Worm (Caenorhabditis elegans) whole organism, L4 larva: ENCODE results near the gene F14B8.6.
A peak's percentile ranks its signal among the peaks of the same experiment; 100 is the strongest.

Experiments
- F37D6.2 ChIP-seq: sonication (generic microtip); optimal IDR thresholded peaks from 2 replicates; lab custom pipeline; 2016; ENCODE audit warnings: mild to moderate bottlenecking, missing genetic modification characterization, missing compliant biosample characterization
- F44E2.7 ChIP-seq: fragments of 200-800 bp; sonication (Bioruptor generic); IDR thresholded peaks from 2 replicates; pipeline ENCODE4 v2.1.2; 2022; ENCODE audit warnings: missing genetic modification characterization, missing compliant biosample characterization
- Y105C5A.15 ChIP-seq: fragments of 200-800 bp; sonication (Bioruptor generic); IDR thresholded peaks from 2 replicates; pipeline ENCODE4 v1.3.6; 2022; ENCODE audit warnings: missing genetic modification characterization, missing compliant biosample characterization
- ZK546.5 ChIP-seq, 2 experiments: sonication (generic microtip); optimal IDR thresholded peaks; 2 replicates each; lab custom pipeline; 2017; ENCODE audit warnings: missing biosample characterization in 2 of 2, missing genetic modification characterization in 2 of 2
- aha-1 ChIP-seq: fragments of 150-350 bp; peaks from one replicate; lab custom pipeline; 2014; ENCODE audit warnings: missing biosample characterization, missing genetic modification characterization
- ceh-20 ChIP-seq: fragments of 200-800 bp; sonication (Bioruptor generic); IDR thresholded peaks from 2 replicates; pipeline ENCODE4 v1.3.6; 2022; ENCODE audit warnings: missing genetic modification reagents, missing genetic modification characterization, missing compliant biosample characterization
- ceh-44 ChIP-seq: fragments of 200-800 bp; sonication (Bioruptor generic); IDR thresholded peaks from 2 replicates; pipeline ENCODE4 v1.3.6; 2022; ENCODE audit warnings: missing genetic modification reagents, missing genetic modification characterization, missing compliant biosample characterization
- cey-2 ChIP-seq: sonication (generic microtip); optimal IDR thresholded peaks from 3 replicates; lab custom pipeline; 2017; ENCODE audit warnings: missing genetic modification characterization, mild to moderate bottlenecking, missing compliant biosample characterization, antibody characterized with exemption, borderline replicate concordance; ENCODE audit not compliant: insufficient read depth
- ctbp-1 ChIP-seq: fragments of 200-800 bp; sonication (Bioruptor generic); IDR thresholded peaks from 2 replicates; pipeline ENCODE4 v1.3.6; 2022; ENCODE audit warnings: missing genetic modification reagents, missing genetic modification characterization, missing compliant biosample characterization
- daf-12 ChIP-seq: fragments of 150-350 bp; optimal IDR thresholded peaks from 2 replicates; lab custom pipeline; 2014; ENCODE audit warnings: missing biosample characterization, missing genetic modification reagents, missing genetic modification characterization
- daf-16 ChIP-seq, 3 experiments: sonication (generic microtip); optimal IDR thresholded peaks; 2 replicates each; lab custom pipeline; 2016 to 2017; ENCODE audit warnings: missing genetic modification characterization in 3 of 3, missing genetic modification reagents in 3 of 3, mild to moderate bottlenecking in 2 of 3, missing compliant biosample characterization in 2 of 3, missing biosample characterization in 1 of 3, moderate library complexity in 1 of 3
- dmd-6 ChIP-seq: fragments of 200-800 bp; sonication (Bioruptor generic); IDR thresholded peaks from 2 replicates; pipeline ENCODE4 v1.3.6; 2022; ENCODE audit warnings: missing genetic modification reagents, missing genetic modification characterization, missing compliant biosample characterization
- dpl-1 ChIP-seq: fragments of 150-350 bp; optimal IDR thresholded peaks from 2 replicates; lab custom pipeline; 2014; ENCODE audit warnings: missing biosample characterization, missing genetic modification reagents, missing genetic modification characterization
- duxl-1 ChIP-seq: sonication (generic microtip); optimal IDR thresholded peaks from 2 replicates; lab custom pipeline; 2016; ENCODE audit warnings: mild to moderate bottlenecking, missing genetic modification characterization, moderate library complexity, missing compliant biosample characterization; ENCODE audit not compliant: poor library complexity
- dve-1 ChIP-seq: sonication (generic microtip); optimal IDR thresholded peaks from 2 replicates; lab custom pipeline; 2017; ENCODE audit warnings: antibody characterized with exemption, mild to moderate bottlenecking, missing genetic modification characterization, missing compliant biosample characterization; ENCODE audit not compliant: insufficient read depth
- hlh-11 ChIP-seq: fragments of 200-800 bp; sonication (Bioruptor generic); optimal IDR thresholded peaks from 2 replicates; lab custom pipeline; 2018; ENCODE audit warnings: mild to moderate bottlenecking, missing genetic modification characterization, missing compliant biosample characterization
- hlh-30 ChIP-seq: sonication (generic microtip); optimal IDR thresholded peaks from 2 replicates; lab custom pipeline; 2017; ENCODE audit warnings: antibody characterized with exemption, mild to moderate bottlenecking, missing genetic modification characterization, missing compliant biosample characterization; ENCODE audit not compliant: insufficient read depth
- hmg-1.1 ChIP-seq: fragments of 200-800 bp; sonication (Bioruptor generic); IDR thresholded peaks from 2 replicates; pipeline ENCODE4 v1.3.6; 2022; ENCODE audit warnings: missing genetic modification reagents, missing genetic modification characterization, missing compliant biosample characterization
- lim-7 ChIP-seq: fragments of 200-800 bp; sonication (Bioruptor generic); IDR thresholded peaks from 2 replicates; pipeline ENCODE4 v1.3.6; 2022; ENCODE audit warnings: missing genetic modification characterization, missing compliant biosample characterization
- lin-13 ChIP-seq: fragments of 150-350 bp; optimal IDR thresholded peaks from 2 replicates; lab custom pipeline; 2014; ENCODE audit warnings: missing biosample characterization, missing genetic modification reagents, missing genetic modification characterization
- lin-15B ChIP-seq: fragments of 150-350 bp; sonication (generic microtip); optimal IDR thresholded peaks from 3 replicates; lab custom pipeline; 2014; ENCODE audit warnings: missing biosample characterization, missing genetic modification characterization
- lin-38 ChIP-seq: fragments of 200-800 bp; sonication (Bioruptor generic); IDR thresholded peaks from 2 replicates; pipeline ENCODE4 v1.3.6; 2022; ENCODE audit warnings: missing genetic modification reagents, missing genetic modification characterization, missing compliant biosample characterization
- lir-3 ChIP-seq: sonication (generic microtip); optimal IDR thresholded peaks from 2 replicates; lab custom pipeline; 2016; ENCODE audit warnings: mild to moderate bottlenecking, missing genetic modification characterization, missing compliant biosample characterization
- madf-9 ChIP-seq: fragments of 200-800 bp; sonication (Bioruptor generic); conservative IDR thresholded peaks from 2 replicates; pipeline ENCODE4 v1.3.6; 2022; ENCODE audit warnings: missing genetic modification reagents, missing genetic modification characterization, missing compliant biosample characterization
- mdl-1 ChIP-seq, 2 experiments: fragments of 150-350 bp in 1 of 2; sonication (generic microtip) in 1 of 2; optimal IDR thresholded peaks; 2 replicates each; lab custom pipeline; 2014 to 2017; ENCODE audit warnings: missing biosample characterization in 2 of 2, missing genetic modification characterization in 2 of 2
- mep-1 ChIP-seq: fragments of 150-350 bp; sonication (generic microtip); optimal IDR thresholded peaks from 3 replicates; lab custom pipeline; 2014; ENCODE audit warnings: missing biosample characterization, missing genetic modification characterization
- mxl-3 ChIP-seq: fragments of 200-800 bp; sonication (Bioruptor generic); optimal IDR thresholded peaks from 2 replicates; lab custom pipeline; 2018; ENCODE audit warnings: mild to moderate bottlenecking, missing genetic modification characterization, missing compliant biosample characterization
- nhr-10 ChIP-seq: fragments of 150-350 bp; optimal IDR thresholded peaks from 2 replicates; lab custom pipeline; 2014; ENCODE audit warnings: missing biosample characterization, missing genetic modification characterization
- nhr-111 ChIP-seq: fragments of 200-800 bp; sonication (Bioruptor generic); optimal IDR thresholded peaks from 2 replicates; lab custom pipeline; 2018; ENCODE audit warnings: mild to moderate bottlenecking, missing genetic modification characterization, missing compliant biosample characterization
- nhr-28 ChIP-seq: fragments of 150-350 bp; optimal IDR thresholded peaks from 2 replicates; lab custom pipeline; 2014; ENCODE audit warnings: missing biosample characterization, missing genetic modification characterization
- nhr-76 ChIP-seq: fragments of 150-350 bp; optimal IDR thresholded peaks from 2 replicates; lab custom pipeline; 2014; ENCODE audit warnings: missing biosample characterization, missing genetic modification characterization
- nhr-77 ChIP-seq: fragments of 150-350 bp; optimal IDR thresholded peaks from 2 replicates; lab custom pipeline; 2014; ENCODE audit warnings: missing biosample characterization, missing genetic modification characterization
- pha-4 ChIP-seq, 2 experiments: fragments of 150-350 bp in 1 of 2; fragments of 200-800 bp in 1 of 2; sonication (Bioruptor generic) in 1 of 2; IDR thresholded peaks in 1 of 2; optimal IDR thresholded peaks in 1 of 2; 2 replicates each; pipeline versions ENCODE4 v1.3.6 to Lab custom; 2014 to 2022; ENCODE audit warnings: missing genetic modification characterization in 2 of 2, missing genetic modification reagents in 2 of 2, missing biosample characterization in 1 of 2, missing compliant biosample characterization in 1 of 2
- php-3 ChIP-seq: fragments of 200-800 bp; sonication (Bioruptor generic); IDR thresholded peaks from 2 replicates; pipeline ENCODE4 v1.3.6; 2022; ENCODE audit warnings: missing genetic modification reagents, missing genetic modification characterization, missing compliant biosample characterization
- pqm-1 ChIP-seq: sonication (generic microtip); optimal IDR thresholded peaks from 2 replicates; lab custom pipeline; 2017; ENCODE audit warnings: missing biosample characterization, missing genetic modification characterization
- rbr-2 ChIP-seq: sonication (generic microtip); optimal IDR thresholded peaks from 2 replicates; lab custom pipeline; 2016; ENCODE audit warnings: missing genotype, missing genetic modification characterization, missing compliant biosample characterization
- skn-1 ChIP-seq: fragments of 150-350 bp; optimal IDR thresholded peaks from 2 replicates; lab custom pipeline; 2014; ENCODE audit warnings: missing biosample characterization, missing genetic modification characterization
- snpc-4 ChIP-seq: fragments of 150-350 bp; optimal IDR thresholded peaks from 2 replicates; lab custom pipeline; 2014; ENCODE audit warnings: missing biosample characterization, missing genetic modification characterization
- spr-1 ChIP-seq: sonication (generic microtip); optimal IDR thresholded peaks from 2 replicates; lab custom pipeline; 2016; ENCODE audit warnings: mild to moderate bottlenecking, missing genetic modification characterization, missing compliant biosample characterization
- tra-1 ChIP-seq: fragments of 200-800 bp; sonication (Bioruptor generic); IDR thresholded peaks from 2 replicates; pipeline ENCODE4 v1.3.6; 2022; ENCODE audit warnings: missing genetic modification reagents, missing genetic modification characterization, missing compliant biosample characterization
- zfp-3 ChIP-seq: fragments of 200-800 bp; sonication (Bioruptor generic); conservative IDR thresholded peaks from 2 replicates; pipeline ENCODE4 v1.3.6; 2022; ENCODE audit warnings: missing genetic modification reagents, missing genetic modification characterization, missing compliant biosample characterization
- zip-2 ChIP-seq: fragments of 150-350 bp; optimal IDR thresholded peaks from 2 replicates; lab custom pipeline; 2014; ENCODE audit warnings: missing biosample characterization, missing genetic modification characterization
- ztf-7 ChIP-seq: fragments of 150-350 bp; optimal IDR thresholded peaks from 2 replicates; lab custom pipeline; 2014; ENCODE audit warnings: missing biosample characterization, missing genetic modification characterization

The F14B8.6 gene

ce11 chrX:6932134-6932533 is at the start of gene F14B8.6:
Gene F14B8.6, minus strand, starts transcription at chrX:6932425.
- TF ChIP-seq rbr-2, result no peak
- no peak for TF ChIP-seq F37D6.2 (tag; lab: Kevin White, UChicago)
- TF ChIP-seq aha-1, result peak; percentile 13
- TF ChIP-seq zfp-3 (GFP tag; lab: Robert Waterston, UW), result no peak
- TF ChIP-seq mep-1, result peak; percentile 23
- TF ChIP-seq dmd-6 (GFP tag; lab: Robert Waterston, UW), result peak; percentile 84
- TF ChIP-seq lim-7 (GFP tag; lab: Robert Waterston, UW), result no peak
- peak; percentile 69 for TF ChIP-seq php-3 (GFP tag; lab: Robert Waterston, UW)
- TF ChIP-seq hlh-30 (tag; lab: Kevin White, UChicago), result peak; percentile 9
- TF ChIP-seq tra-1 (GFP tag; lab: Robert Waterston, UW), result 0 out of 2 replicates have a peak, but pooled peaks have one; percentile 15
- TF ChIP-seq pha-4 (GFP tag; IDR thresholded peaks at IDR 0.05; lab: Robert Waterston, UW), result no peak
- peak; percentile 3 for TF ChIP-seq pha-4 (tag; optimal IDR thresholded peaks at IDR 0.05; lab: Kevin White, UChicago)
- peak; percentile 48 to 68 for TF ChIP-seq mdl-1 (tag; optimal IDR thresholded peaks at IDR 0.05; lab: Kevin White, UChicago)
- peak; percentile 10 for TF ChIP-seq mxl-3 (GFP tag; lab: Kevin White, UChicago)
- TF ChIP-seq dve-1, result peak; percentile 36
- peak; percentile 17 for TF ChIP-seq pqm-1 (tag; lab: Kevin White, UChicago)
- no peak for TF ChIP-seq ceh-44 (GFP tag; lab: Robert Waterston, UW)
- TF ChIP-seq hlh-11, result peak; percentile 74
- no peak for TF ChIP-seq Y105C5A.15 (GFP tag; lab: Robert Waterston, UW)
- peak; percentile 43 for TF ChIP-seq nhr-28 (tag; lab: Kevin White, UChicago)
- no peak for TF ChIP-seq daf-16 (GFP tag; optimal IDR thresholded peaks at IDR 0.05; lab: Kevin White, UChicago)
- TF ChIP-seq daf-16 (tag; optimal IDR thresholded peaks at IDR 0.05; lab: Kevin White, UChicago), result peak; percentile 78

- TF ChIP-seq daf-12 (tag; lab: Kevin White, UChicago) (no peak), nhr-10 (no peak), skn-1 (tag; lab: Kevin White, UChicago) (no peak), duxl-1 (tag; lab: Kevin White, UChicago) (no peak), mdl-1 (tag; optimal IDR thresholded peaks at IDR 0.05; lab: Kevin White, UChicago) (peak in 1 of 2 experiments; percentile 38), hmg-1.1 (0 out of 2 replicates have a peak, but pooled peaks have one; percentile 25), rbr-2 (peak; percentile 32), lin-13 (GFP tag; lab: Kevin White, UChicago) (no peak), ZK546.5 (tag; optimal IDR thresholded peaks at IDR 0.05; lab: Kevin White, UChicago) (no peak), zip-2 (tag; lab: Kevin White, UChicago) (no peak), ctbp-1 (GFP tag; lab: Robert Waterston, UW) (no peak), lin-38 (GFP tag; lab: Robert Waterston, UW) (no peak), mep-1 (peak; percentile 31), madf-9 (no peak), F44E2.7 (no peak), aha-1 (no peak), ztf-7 (no peak)
- TF ChIP-seq, all 104 proteins: peak for 4
These were observed 39.1 kb upstream of the F14B8.6 start for ce11 chrX:6971301-6971700.

ce11 chrX:6970134-6970533 is 37.9 kb upstream of the F14B8.6 start:
- TF ChIP-seq nhr-77, result no peak
- no peak for TF ChIP-seq spr-1 (tag; lab: Kevin White, UChicago)
- no peak for TF ChIP-seq snpc-4
- TF ChIP-seq nhr-76 (tag; lab: Kevin White, UChicago), result no peak
- TF ChIP-seq cey-2 (tag; lab: Kevin White, UChicago), result no peak
- no peak for TF ChIP-seq dpl-1
- no peak for TF ChIP-seq duxl-1 (tag; lab: Kevin White, UChicago)
- TF ChIP-seq lin-15B, result no peak
- no peak for TF ChIP-seq ceh-20 (GFP tag; lab: Robert Waterston, UW)
- TF ChIP-seq lir-3 (tag; lab: Kevin White, UChicago), result no peak
- TF ChIP-seq hlh-30 (tag; lab: Kevin White, UChicago), result no peak
- TF ChIP-seq aha-1, result no peak
- no peak for TF ChIP-seq nhr-111 (GFP tag; lab: Kevin White, UChicago)
- no peak for TF ChIP-seq F44E2.7
- TF ChIP-seq, all 104 proteins: peak for 0
